Fruit fly (Drosophila melanogaster) whole organism, pupa: Measurements from ENCODE around the gene disco-r.

Source experiments
- CG10348 ChIP-seq: fragments of 200-800 bp; sonication (Bioruptor generic); IDR thresholded peaks from 2 replicates; pipeline ENCODE4 v1.3.6; 2022; ENCODE audit warnings: missing biosample characterization, missing genetic modification characterization
- CG12605 ChIP-seq: fragments of 200-800 bp; sonication (Bioruptor generic); IDR thresholded peaks from 2 replicates; pipeline ENCODE4 v1.3.6; 2022; ENCODE audit warnings: missing biosample characterization, missing genetic modification characterization
- CG14655 ChIP-seq: fragments of 200-800 bp; sonication (Bioruptor generic); optimal IDR thresholded peaks from 3 replicates; lab custom pipeline; 2017; ENCODE audit warnings: mild to moderate bottlenecking, missing biosample characterization, missing genetic modification reagents, missing genetic modification characterization
- CG17806 ChIP-seq: fragments of 200-800 bp; sonication (Bioruptor generic); optimal IDR thresholded peaks from 2 replicates; lab custom pipeline; 2018; ENCODE audit warnings: missing biosample characterization, mild to moderate bottlenecking, missing genetic modification characterization, moderate library complexity
- CG4496 ChIP-seq: fragments of 200-800 bp; sonication (Bioruptor generic); IDR thresholded peaks from 3 replicates; pipeline ENCODE4 v1.3.6; 2022; ENCODE audit warnings: missing biosample characterization, missing genetic modification characterization
- Pif1A ChIP-seq: fragments of 200-800 bp; sonication (Bioruptor generic); optimal IDR thresholded peaks from 3 replicates; lab custom pipeline; 2016; ENCODE audit warnings: missing biosample characterization, missing genetic modification characterization
- gl ChIP-seq: fragments of 200-800 bp; sonication (Bioruptor generic); optimal IDR thresholded peaks from 2 replicates; lab custom pipeline; 2018; ENCODE audit warnings: missing biosample characterization, mild to moderate bottlenecking, missing genetic modification characterization
- rn ChIP-seq: fragments of 200-800 bp; sonication (Bioruptor generic); IDR thresholded peaks from 2 replicates; pipeline ENCODE4 v1.3.6; 2022; ENCODE audit warnings: missing biosample characterization, missing genetic modification characterization

dm6 chrX:16139030-16139429 is 9.7 kb downstream of the disco-r start:
- TF ChIP-seq CG17806 (tag; lab: Kevin White, UChicago) (peak; percentile 42), CG14655 (peak; percentile 39), CG10348 (GFP tag; lab: Robert Waterston, UW) (no peak), Pif1A (GFP tag; lab: Kevin White, UChicago) (peak; percentile 22), CG4496 (GFP tag; lab: Robert Waterston, UW) (peak; percentile 35; the same call in 1 of the 3 replicates), rn (no peak), CG12605 (no peak), gl (tag; lab: Kevin White, UChicago) (no peak)
